Fruit fly (Drosophila melanogaster): Measurements from ENCODE around the gene Obp99d.
A peak's percentile ranks its signal among the peaks of the same experiment; 100 is the strongest.

Gene Obp99d

dm6 chr3R:29697841-29698240 is 16.5 kb upstream of the Obp99d start:
- no peak for TF ChIP-seq jim (GFP tag; optimal IDR thresholded peaks at IDR 0.05)
- TF ChIP-seq Hr78 (GFP tag; optimal IDR thresholded peaks at IDR 0.05), result no peak
- no peak for TF ChIP-seq N (GFP tag; optimal IDR thresholded peaks at IDR 0.05)
- no peak for TF ChIP-seq Hnf4 (GFP tag; optimal IDR thresholded peaks at IDR 0.05)
- no peak for TF ChIP-seq sv (GFP tag; optimal IDR thresholded peaks at IDR 0.05)
- no peak for TF ChIP-seq brk (GFP tag; optimal IDR thresholded peaks at IDR 0.05)

- TF ChIP-seq woc (GFP tag; optimal IDR thresholded peaks at IDR 0.05) (no peak), ey (GFP tag; optimal IDR thresholded peaks at IDR 0.05) (no peak), CrebA (GFP tag; optimal IDR thresholded peaks at IDR 0.05; ENCODE audit: borderline replicate concordance) (no peak), Hnf4 (GFP tag; optimal IDR thresholded peaks at IDR 0.05) (no peak), Dif (GFP tag; optimal IDR thresholded peaks at IDR 0.05; ENCODE audit: partially characterized antibody) (no peak), tai (GFP tag; optimal IDR thresholded peaks at IDR 0.05) (no peak), Myc (optimal IDR thresholded peaks at IDR 0.05) (no peak), brk (GFP tag; optimal IDR thresholded peaks at IDR 0.05) (no peak), fru (GFP tag; optimal IDR thresholded peaks at IDR 0.05) (no peak), GATAd (GFP tag; optimal IDR thresholded peaks at IDR 0.05) (no peak), sage (GFP tag; optimal IDR thresholded peaks at IDR 0.05) (no peak), dsf (GFP tag; optimal IDR thresholded peaks at IDR 0.05; ENCODE audit: borderline replicate concordance) (no peak), Dfd (GFP tag; optimal IDR thresholded peaks at IDR 0.05) (no peak), pan (optimal IDR thresholded peaks at IDR 0.05) (no peak), CG32264 (GFP tag; optimal IDR thresholded peaks at IDR 0.05) (no peak), Sp1 (GFP tag; optimal IDR thresholded peaks at IDR 0.05) (no peak), sv (GFP tag; optimal IDR thresholded peaks at IDR 0.05) (no peak), HLH106 (tag; optimal IDR thresholded peaks at IDR 0.05) (no peak)
These were observed 15.1 kb upstream of the Obp99d start for dm6 chr3R:29699220-29699619.

dm6 chr3R:29701739-29702138 is 12.6 kb upstream of the Obp99d start:
- TF ChIP-seq Hr78 (GFP tag; optimal IDR thresholded peaks at IDR 0.05), result no peak
- no peak for TF ChIP-seq Dfd (GFP tag; optimal IDR thresholded peaks at IDR 0.05)
- TF ChIP-seq CrebA (GFP tag; optimal IDR thresholded peaks at IDR 0.05; ENCODE audit: borderline replicate concordance), result no peak
- no peak for TF ChIP-seq dsf (GFP tag; optimal IDR thresholded peaks at IDR 0.05; ENCODE audit: borderline replicate concordance)
- no peak for TF ChIP-seq Myc (optimal IDR thresholded peaks at IDR 0.05)

dm6 chr3R:29704557-29704956 is 9.7 kb upstream of the Obp99d start:
- TF ChIP-seq rgr (GFP tag; optimal IDR thresholded peaks at IDR 0.05) (no peak), foxo (GFP tag; optimal IDR thresholded peaks at IDR 0.05) (peak in 1 of 2 experiments; percentile 50), dmrt93B (GFP tag; optimal IDR thresholded peaks at IDR 0.05) (no peak), HLH106 (tag; optimal IDR thresholded peaks at IDR 0.05) (peak; percentile 45), Hnf4 (GFP tag; optimal IDR thresholded peaks at IDR 0.05) (no peak), h (GFP tag; optimal IDR thresholded peaks at IDR 0.05) (peak; percentile 61), Sp1 (GFP tag; optimal IDR thresholded peaks at IDR 0.05) (no peak), brk (GFP tag; optimal IDR thresholded peaks at IDR 0.05) (no peak), N (GFP tag; optimal IDR thresholded peaks at IDR 0.05) (no peak), lola (GFP tag; optimal IDR thresholded peaks at IDR 0.05) (no peak), CG9705 (GFP tag; optimal IDR thresholded peaks at IDR 0.05) (no peak), pan (optimal IDR thresholded peaks at IDR 0.05) (no peak), Hr83 (GFP tag; optimal IDR thresholded peaks at IDR 0.05; ENCODE audit: poor library complexity, severe bottlenecking) (no peak), Vsx2 (GFP tag; optimal IDR thresholded peaks at IDR 0.05; ENCODE audit: partially characterized antibody) (no peak), CG32264 (GFP tag; optimal IDR thresholded peaks at IDR 0.05) (no peak), ey (GFP tag; optimal IDR thresholded peaks at IDR 0.05) (peak; percentile 34), sage (GFP tag; optimal IDR thresholded peaks at IDR 0.05) (no peak), br (GFP tag; optimal IDR thresholded peaks at IDR 0.05) (peak; percentile 30), woc (GFP tag; optimal IDR thresholded peaks at IDR 0.05) (no peak), fru (GFP tag; optimal IDR thresholded peaks at IDR 0.05) (peak; percentile 47)

- TF ChIP-seq foxo (GFP tag; optimal IDR thresholded peaks at IDR 0.05) (peak in 1 of 2 experiments; percentile 6), CrebA (GFP tag; optimal IDR thresholded peaks at IDR 0.05; ENCODE audit: borderline replicate concordance) (no peak)
These were observed 8.5 kb upstream of the Obp99d start for dm6 chr3R:29705789-29706303.
